Fruit fly (Drosophila melanogaster) whole organism, embryonic: Measurements from ENCODE around the gene D1.

ENCODE experiments used
- Asciz ChIP-seq: fragments of 200-800 bp; sonication (Bioruptor generic); optimal IDR thresholded peaks from 2 replicates; lab custom pipeline; 2017; ENCODE audit warnings: missing biosample characterization, mild to moderate bottlenecking, missing genetic modification characterization, missing genetic modification reagents
- CG11696 ChIP-seq: fragments of 200-800 bp; sonication (Bioruptor generic); IDR thresholded peaks from 2 replicates; pipeline ENCODE4 v1.3.6; 2022; ENCODE audit warnings: missing biosample characterization, missing genetic modification characterization
- CG12391 ChIP-seq: fragments of 200-800 bp; sonication (Bioruptor generic); optimal IDR thresholded peaks from 3 replicates; lab custom pipeline; 2018; ENCODE audit warnings: missing biosample characterization, mild to moderate bottlenecking, missing genetic modification characterization, moderate library complexity
- CG12659 ChIP-seq: fragments of 200-800 bp; sonication (Bioruptor generic); optimal IDR thresholded peaks from 3 replicates; lab custom pipeline; 2017; ENCODE audit warnings: mild to moderate bottlenecking, missing biosample characterization, missing genetic modification reagents, missing genetic modification characterization
- CG13296 ChIP-seq: fragments of 200-800 bp; sonication (Bioruptor generic); optimal IDR thresholded peaks from 3 replicates; lab custom pipeline; 2018; ENCODE audit warnings: missing biosample characterization, mild to moderate bottlenecking, missing genetic modification characterization
- CG14014 ChIP-seq: fragments of 200-800 bp; sonication (Bioruptor generic); IDR thresholded peaks from 2 replicates; pipeline ENCODE4 v1.3.6; 2022; ENCODE audit warnings: missing biosample characterization, missing genetic modification characterization
- CG14441 ChIP-seq: fragments of 200-800 bp; sonication (Bioruptor generic); IDR thresholded peaks from 2 replicates; pipeline ENCODE4 v1.3.6; 2022; ENCODE audit warnings: missing biosample characterization, missing genetic modification characterization
- CG14710 ChIP-seq: fragments of 200-800 bp; sonication (Bioruptor generic); optimal IDR thresholded peaks from 3 replicates; lab custom pipeline; 2019; ENCODE audit warnings: missing biosample characterization, mild to moderate bottlenecking, missing genetic modification characterization, moderate library complexity
- CG15514 ChIP-seq: fragments of 200-800 bp; sonication (Bioruptor generic); optimal IDR thresholded peaks from 3 replicates; lab custom pipeline; 2017; ENCODE audit warnings: missing biosample characterization, missing genetic modification characterization, mild to moderate bottlenecking, moderate library complexity, missing genetic modification reagents
- CG17328 ChIP-seq: fragments of 200-800 bp; sonication (Bioruptor generic); IDR thresholded peaks from 2 replicates; pipeline ENCODE4 v1.3.6; 2022; ENCODE audit warnings: missing biosample characterization, missing genetic modification characterization
- CG33213 ChIP-seq: fragments of 200-800 bp; sonication (Bioruptor generic); optimal IDR thresholded peaks from 3 replicates; lab custom pipeline; 2016; ENCODE audit warnings: missing biosample characterization, missing genetic modification characterization
- CG4282 ChIP-seq: fragments of 200-800 bp; sonication (Bioruptor generic); optimal IDR thresholded peaks from 2 replicates; lab custom pipeline; 2016; ENCODE audit warnings: missing biosample characterization, missing genetic modification characterization
- CG43689 ChIP-seq: fragments of 200-800 bp; sonication (Bioruptor generic); IDR thresholded peaks from 2 replicates; pipeline ENCODE4 v1.3.6; 2022; ENCODE audit warnings: missing biosample characterization, missing genetic modification characterization
- CG6254 ChIP-seq: fragments of 200-800 bp; sonication (Bioruptor generic); optimal IDR thresholded peaks from 3 replicates; lab custom pipeline; 2017; ENCODE audit warnings: mild to moderate bottlenecking, missing biosample characterization, missing genetic modification reagents, missing genetic modification characterization
- CG6765 ChIP-seq: fragments of 200-800 bp; sonication (Bioruptor generic); optimal IDR thresholded peaks from 3 replicates; lab custom pipeline; 2017; ENCODE audit warnings: missing biosample characterization, mild to moderate bottlenecking, missing genetic modification characterization
- CG8089 ChIP-seq: fragments of 200-800 bp; sonication (Bioruptor generic); optimal IDR thresholded peaks from 3 replicates; lab custom pipeline; 2016; ENCODE audit warnings: missing biosample characterization, missing genetic modification characterization
- CG9609 ChIP-seq: fragments of 200-800 bp; sonication (Bioruptor generic); optimal IDR thresholded peaks from 3 replicates; lab custom pipeline; 2016; ENCODE audit warnings: missing biosample characterization, missing genetic modification characterization
- CG9727 ChIP-seq: fragments of 200-800 bp; sonication (Bioruptor generic); optimal IDR thresholded peaks from 3 replicates; lab custom pipeline; 2017; ENCODE audit warnings: missing biosample characterization, mild to moderate bottlenecking, missing genetic modification characterization
- CrebB ChIP-seq: fragments of 200-800 bp; sonication (Bioruptor generic); optimal IDR thresholded peaks from 3 replicates; lab custom pipeline; 2018; ENCODE audit warnings: missing biosample characterization, mild to moderate bottlenecking, missing genetic modification characterization
- D ChIP-seq, 2 experiments: fragments of 200-800 bp in 1 of 2; fragments of >200 bp in 1 of 2; sonication (Bioruptor generic) in 1 of 2; optimal IDR thresholded peaks; 2 replicates in 1 of 2; 3 replicates in 1 of 2; lab custom pipeline; 2017; ENCODE audit warnings: mild to moderate bottlenecking in 1 of 2, missing biosample characterization in 1 of 2, missing genetic modification characterization in 1 of 2, missing genetic modification reagents in 1 of 2
- Dbx ChIP-seq: fragments of 200-800 bp; sonication (Bioruptor generic); IDR thresholded peaks from 3 replicates; pipeline ENCODE4 v1.3.6; 2022; ENCODE audit warnings: missing biosample characterization, missing genetic modification characterization
- Deaf1 ChIP-seq: fragments of 200-800 bp; optimal IDR thresholded peaks from 3 replicates; lab custom pipeline; 2019; ENCODE audit warnings: missing biosample characterization, mild to moderate bottlenecking, missing genetic modification characterization, moderate library complexity
- Dip2 ChIP-seq: fragments of 200-800 bp; sonication (Bioruptor generic); IDR thresholded peaks from 2 replicates; pipeline ENCODE4 v1.3.6; 2022; ENCODE audit warnings: missing biosample characterization, missing genetic modification characterization
- Dip3 ChIP-seq: fragments of 200-800 bp; sonication (Bioruptor generic); optimal IDR thresholded peaks from 3 replicates; lab custom pipeline; 2016; ENCODE audit warnings: missing biosample characterization, missing genetic modification characterization
- Jarid2 ChIP-seq: fragments of 200-800 bp; sonication (Bioruptor generic); optimal IDR thresholded peaks from 3 replicates; lab custom pipeline; 2017; ENCODE audit warnings: mild to moderate bottlenecking, missing biosample characterization, missing genetic modification reagents, missing genetic modification characterization
- Lhr ChIP-seq: fragments of 200-800 bp; sonication (Bioruptor generic); optimal IDR thresholded peaks from 3 replicates; lab custom pipeline; 2017; ENCODE audit warnings: mild to moderate bottlenecking, missing biosample characterization, missing genetic modification reagents, missing genetic modification characterization
- Meics ChIP-seq: fragments of 200-800 bp; sonication (Bioruptor generic); optimal IDR thresholded peaks from 2 replicates; lab custom pipeline; 2017; ENCODE audit warnings: missing biosample characterization, mild to moderate bottlenecking, missing genetic modification characterization
- Nf-YB ChIP-seq: fragments of 200-800 bp; sonication (Bioruptor generic); optimal IDR thresholded peaks from 3 replicates; lab custom pipeline; 2019; ENCODE audit warnings: missing biosample characterization, mild to moderate bottlenecking, missing genetic modification characterization, moderate library complexity
- Nf-YC ChIP-seq: fragments of 200-800 bp; optimal IDR thresholded peaks from 3 replicates; lab custom pipeline; 2019; ENCODE audit warnings: missing biosample characterization, mild to moderate bottlenecking, missing genetic modification characterization, moderate library complexity
- Sox100B ChIP-seq: fragments of 200-800 bp; sonication (Bioruptor generic); optimal IDR thresholded peaks from 3 replicates; lab custom pipeline; 2018; ENCODE audit warnings: missing biosample characterization, mild to moderate bottlenecking, missing genetic modification characterization
- Ssrp ChIP-seq: fragments of 200-800 bp; sonication (Bioruptor generic); optimal IDR thresholded peaks from 2 replicates; lab custom pipeline; 2018; ENCODE audit warnings: missing biosample characterization, mild to moderate bottlenecking, missing genetic modification characterization, moderate library complexity
- Taf1 ChIP-seq: fragments of 200-800 bp; sonication (Bioruptor generic); IDR thresholded peaks from 2 replicates; pipeline ENCODE4 v1.3.6; 2022; ENCODE audit warnings: missing biosample characterization, missing genetic modification characterization
- aop ChIP-seq: fragments of 200-800 bp; sonication (Bioruptor generic); IDR thresholded peaks from 2 replicates; pipeline ENCODE4 v1.3.6; 2022; ENCODE audit warnings: missing biosample characterization, missing genetic modification characterization
- ara ChIP-seq: fragments of 200-800 bp; sonication (Bioruptor generic); IDR thresholded peaks from 2 replicates; pipeline ENCODE4 v1.3.6; 2022; ENCODE audit warnings: missing biosample characterization, missing genetic modification characterization
- cas ChIP-seq: fragments of 200-800 bp; sonication (Bioruptor generic); IDR thresholded peaks from 2 replicates; pipeline ENCODE4 v1.3.6; 2022; ENCODE audit warnings: missing biosample characterization, missing genetic modification characterization
- cato ChIP-seq: fragments of 200-800 bp; sonication (Bioruptor generic); optimal IDR thresholded peaks from 2 replicates; lab custom pipeline; 2016; ENCODE audit warnings: missing biosample characterization, missing genetic modification characterization, borderline replicate concordance
- dm ChIP-seq: fragments of 200-800 bp; sonication (Bioruptor generic); optimal IDR thresholded peaks from 3 replicates; lab custom pipeline; 2016; ENCODE audit warnings: missing biosample characterization, missing genetic modification characterization
- dysf ChIP-seq: fragments of 200-800 bp; sonication (Bioruptor generic); IDR thresholded peaks from 3 replicates; pipeline ENCODE4 v1.3.6; 2022; ENCODE audit warnings: missing biosample characterization, missing genetic modification characterization
- kni ChIP-seq: fragments of 200-800 bp; sonication (Bioruptor generic); optimal IDR thresholded peaks from 3 replicates; lab custom pipeline; 2017; ENCODE audit warnings: mild to moderate bottlenecking, missing biosample characterization, missing genetic modification reagents, missing genetic modification characterization
- oc ChIP-seq: fragments of 200-800 bp; sonication (Bioruptor generic); optimal IDR thresholded peaks from 2 replicates; lab custom pipeline; 2018; ENCODE audit warnings: missing biosample characterization, mild to moderate bottlenecking, missing genetic modification characterization, moderate library complexity
- prd ChIP-seq, 3 experiments: fragments of >200 bp in 2 of 3; fragments of 200-800 bp in 1 of 3; sonication (Bioruptor generic) in 1 of 3; optimal IDR thresholded peaks in 2 of 3; IDR thresholded peaks in 1 of 3; 2 replicates in 2 of 3; 3 replicates in 1 of 3; pipeline versions ENCODE4 v1.3.6 to Lab custom; 2017 to 2022; ENCODE audit warnings: missing biosample characterization in 1 of 3, missing genetic modification characterization in 1 of 3
- psq ChIP-seq: fragments of 200-800 bp; sonication (Bioruptor generic); optimal IDR thresholded peaks from 2 replicates; lab custom pipeline; 2017; ENCODE audit warnings: missing biosample characterization, missing genetic modification characterization
- ranshi ChIP-seq: fragments of 200-800 bp; sonication (Bioruptor generic); IDR thresholded peaks from 2 replicates; pipeline ENCODE4 v1.3.6; 2022; ENCODE audit warnings: missing biosample characterization, missing genetic modification characterization
- row ChIP-seq: fragments of 200-800 bp; sonication (Bioruptor generic); IDR thresholded peaks from 3 replicates; pipeline ENCODE4 v1.3.6; 2022; ENCODE audit warnings: missing biosample characterization, missing genetic modification characterization
- sd ChIP-seq: fragments of 200-800 bp; sonication (Bioruptor generic); optimal IDR thresholded peaks from 3 replicates; lab custom pipeline; 2018; ENCODE audit warnings: missing biosample characterization, mild to moderate bottlenecking, missing genetic modification characterization, moderate library complexity
- slbo ChIP-seq: fragments of 200-800 bp; sonication (Bioruptor generic); IDR thresholded peaks from 2 replicates; pipeline ENCODE4 v1.3.6; 2022; ENCODE audit warnings: missing biosample characterization, missing genetic modification characterization
- slp2 ChIP-seq: fragments of 200-800 bp; sonication (Bioruptor generic); optimal IDR thresholded peaks from 2 replicates; lab custom pipeline; 2016; ENCODE audit warnings: missing biosample characterization, missing genetic modification characterization
- tap ChIP-seq: fragments of 200-800 bp; optimal IDR thresholded peaks from 3 replicates; lab custom pipeline; 2019; ENCODE audit warnings: missing biosample characterization, mild to moderate bottlenecking, missing genetic modification characterization, moderate library complexity
- vfl ChIP-seq: fragments of 200-800 bp; sonication (Bioruptor generic); optimal IDR thresholded peaks from 2 replicates; lab custom pipeline; 2016; ENCODE audit warnings: missing biosample characterization, missing genetic modification characterization
- zf30C ChIP-seq: fragments of 200-800 bp; sonication (Bioruptor generic); optimal IDR thresholded peaks from 3 replicates; lab custom pipeline; 2018; ENCODE audit warnings: missing biosample characterization, mild to moderate bottlenecking, missing genetic modification characterization

D1 gene

DNA sequence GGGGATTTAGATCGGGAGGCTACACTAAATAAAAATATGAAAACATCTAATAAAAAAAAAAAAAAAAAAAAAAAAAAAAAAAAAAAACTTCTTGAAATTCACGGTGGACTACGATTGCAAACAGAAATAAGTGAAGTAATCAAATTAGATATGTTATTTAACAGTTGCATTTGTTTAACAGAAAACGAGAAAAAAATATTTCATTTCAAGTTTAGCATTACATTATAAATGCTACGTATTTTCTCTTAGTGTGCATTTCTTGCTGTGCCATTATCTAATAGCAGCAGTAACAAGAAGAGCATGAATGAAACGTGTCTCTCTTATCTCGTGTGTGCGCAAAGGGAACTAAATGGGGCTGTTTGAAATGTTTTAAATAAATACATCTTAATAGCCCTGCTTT lies 15.6 kb downstream of the D1 start (continued):
- peak; percentile 65; the same call in 1 of the 2 replicates for TF ChIP-seq ranshi (GFP tag; lab: Robert Waterston, UW)
- peak; percentile 77 for TF ChIP-seq slbo (GFP tag; lab: Robert Waterston, UW)
- TF ChIP-seq CG14441, result peak; percentile 77
- TF ChIP-seq Sox100B (GFP tag; lab: Kevin White, UChicago), result peak; percentile 84
- TF ChIP-seq D (optimal IDR thresholded peaks at IDR 0.05; lab: Kevin White, UChicago), result no peak
- peak; percentile 63 for TF ChIP-seq D (GFP tag; optimal IDR thresholded peaks at IDR 0.05; lab: Kevin White, UChicago)
- peak; percentile 70 for TF ChIP-seq Ssrp (tag; lab: Kevin White, UChicago)
- peak; percentile 73 for TF ChIP-seq Asciz (GFP tag; lab: Kevin White, UChicago)
- peak; percentile 44 for TF ChIP-seq CG12659
- peak; percentile 3 for TF ChIP-seq Dip3 (GFP tag; lab: Kevin White, UChicago)
- TF ChIP-seq CG17328 (GFP tag; lab: Robert Waterston, UW), result peak; percentile 77
- peak; percentile 21 for TF ChIP-seq CG15514 (GFP tag; lab: Kevin White, UChicago)
- peak; percentile 69 for TF ChIP-seq ara (GFP tag; lab: Robert Waterston, UW)
- TF ChIP-seq cato (GFP tag; lab: Kevin White, UChicago), result peak; percentile 45
- TF ChIP-seq zf30C (GFP tag; lab: Kevin White, UChicago), result peak; percentile 53
- TF ChIP-seq psq (GFP tag; lab: Kevin White, UChicago), result peak; percentile 70
- 0 out of 2 replicates have a peak, but pooled peaks have one; percentile 14 for TF ChIP-seq CG11696 (GFP tag; lab: Robert Waterston, UW)
- TF ChIP-seq CG33213 (GFP tag; lab: Kevin White, UChicago), result no peak
- TF ChIP-seq CG13296 (GFP tag; lab: Kevin White, UChicago), result peak; percentile 58
- TF ChIP-seq CG8089 (GFP tag; lab: Kevin White, UChicago), result peak; percentile 39
- TF ChIP-seq row (GFP tag; lab: Robert Waterston, UW), result peak; percentile 82
- no peak for TF ChIP-seq Dip2 (GFP tag; lab: Robert Waterston, UW)
- TF ChIP-seq CG14014 (GFP tag; lab: Robert Waterston, UW), result peak; percentile 17; the same call in 1 of the 2 replicates
- peak; percentile 11 for TF ChIP-seq dm (GFP tag; lab: Kevin White, UChicago)
- TF ChIP-seq Nf-YC (tag; lab: Kevin White, UChicago), result peak; percentile 46
- TF ChIP-seq Nf-YB (GFP tag; lab: Kevin White, UChicago), result peak; percentile 46
- TF ChIP-seq CrebB (tag; lab: Kevin White, UChicago), result no peak
- no peak for TF ChIP-seq CG43689 (GFP tag; lab: Robert Waterston, UW)
- TF ChIP-seq Taf1 (GFP tag; lab: Robert Waterston, UW), result no peak
- TF ChIP-seq Jarid2 (GFP tag; lab: Kevin White, UChicago), result peak; percentile 28
- TF ChIP-seq CG6765, result peak; percentile 4
- peak; percentile 63 for TF ChIP-seq Meics (GFP tag; lab: Kevin White, UChicago)
- no peak for TF ChIP-seq aop (GFP tag; lab: Robert Waterston, UW)
- TF ChIP-seq CG12391, result peak; percentile 54
- TF ChIP-seq CG9727 (GFP tag; lab: Kevin White, UChicago), result peak; percentile 49
- peak; percentile 72 for TF ChIP-seq tap
- no peak for TF ChIP-seq prd (optimal IDR thresholded peaks at IDR 0.05; lab: Kevin White, UChicago)
- peak; percentile 83 for TF ChIP-seq prd (GFP tag; IDR thresholded peaks at IDR 0.05; lab: Robert Waterston, UW)
- no peak for TF ChIP-seq Lhr (GFP tag; lab: Kevin White, UChicago)
- peak; percentile 61 for TF ChIP-seq Deaf1 (tag; lab: Kevin White, UChicago)
- TF ChIP-seq dysf (GFP tag; lab: Robert Waterston, UW), result peak; percentile 81
- TF ChIP-seq sd (tag; lab: Kevin White, UChicago), result peak; percentile 1
- peak; percentile 42 for TF ChIP-seq oc (tag; lab: Kevin White, UChicago)
- TF ChIP-seq kni, result no peak
- TF ChIP-seq CG4282 (GFP tag; lab: Kevin White, UChicago), result no peak
- 0 out of 3 replicates have a peak, but pooled peaks have one; percentile 43 for TF ChIP-seq Dbx (GFP tag; lab: Robert Waterston, UW)
- TF ChIP-seq vfl (GFP tag; lab: Kevin White, UChicago), result no peak
- TF ChIP-seq CG9609 (GFP tag; lab: Kevin White, UChicago), result peak; percentile 60
- TF ChIP-seq slp2 (GFP tag; lab: Kevin White, UChicago), result peak; percentile 57
- TF ChIP-seq CG14710, result peak; percentile 53
- TF ChIP-seq CG6254 (GFP tag; lab: Kevin White, UChicago), result peak; percentile 59
- TF ChIP-seq cas, result no peak
